Fruit fly (Drosophila melanogaster) whole organism, embryonic: ENCODE results near the gene CG6330.

Source experiments
- C15 ChIP-seq: fragments of 200-800 bp; sonication (Bioruptor generic); IDR thresholded peaks from 3 replicates; pipeline ENCODE4 v1.3.6; 2022; ENCODE audit warnings: missing biosample characterization, missing genetic modification characterization
- CG10321 ChIP-seq: fragments of 200-800 bp; sonication (Bioruptor generic); IDR thresholded peaks from 2 replicates; pipeline ENCODE4 v1.3.6; 2022; ENCODE audit warnings: missing biosample characterization, missing genetic modification characterization
- CG10979 ChIP-seq: fragments of 200-800 bp; sonication (Bioruptor generic); optimal IDR thresholded peaks from 2 replicates; lab custom pipeline; 2018; ENCODE audit warnings: missing biosample characterization, mild to moderate bottlenecking, missing genetic modification characterization, moderate library complexity
- CG11696 ChIP-seq: fragments of 200-800 bp; sonication (Bioruptor generic); IDR thresholded peaks from 2 replicates; pipeline ENCODE4 v1.3.6; 2022; ENCODE audit warnings: missing biosample characterization, missing genetic modification characterization
- CG12299 ChIP-seq: fragments of 200-800 bp; sonication (Bioruptor generic); optimal IDR thresholded peaks from 2 replicates; lab custom pipeline; 2018; ENCODE audit warnings: missing biosample characterization, mild to moderate bottlenecking, missing genetic modification characterization
- CG1233 ChIP-seq: fragments of 200-800 bp; sonication (Bioruptor generic); optimal IDR thresholded peaks from 4 replicates; lab custom pipeline; 2018; ENCODE audit warnings: missing biosample characterization, mild to moderate bottlenecking, missing genetic modification characterization
- CG12659 ChIP-seq: fragments of 200-800 bp; sonication (Bioruptor generic); optimal IDR thresholded peaks from 3 replicates; lab custom pipeline; 2017; ENCODE audit warnings: mild to moderate bottlenecking, missing biosample characterization, missing genetic modification reagents, missing genetic modification characterization
- CG13123 ChIP-seq: fragments of 200-800 bp; sonication (Bioruptor generic); optimal IDR thresholded peaks from 2 replicates; lab custom pipeline; 2016; ENCODE audit warnings: missing biosample characterization, missing genetic modification characterization
- CG14441 ChIP-seq: fragments of 200-800 bp; sonication (Bioruptor generic); IDR thresholded peaks from 2 replicates; pipeline ENCODE4 v1.3.6; 2022; ENCODE audit warnings: missing biosample characterization, missing genetic modification characterization
- CG15601 ChIP-seq: fragments of 200-800 bp; sonication (Bioruptor generic); optimal IDR thresholded peaks from 3 replicates; lab custom pipeline; 2019; ENCODE audit warnings: missing biosample characterization, mild to moderate bottlenecking, missing genetic modification characterization, moderate library complexity
- CG16779 ChIP-seq: fragments of 200-800 bp; sonication (Bioruptor generic); IDR thresholded peaks from 2 replicates; pipeline ENCODE4 v1.3.6; 2022; ENCODE audit warnings: missing biosample characterization, missing genetic modification characterization
- CG17568 ChIP-seq: fragments of 200-800 bp; sonication (Bioruptor generic); optimal IDR thresholded peaks from 2 replicates; lab custom pipeline; 2018; ENCODE audit warnings: missing biosample characterization, mild to moderate bottlenecking, missing genetic modification characterization, moderate library complexity
- CG17829 ChIP-seq: fragments of 200-800 bp; optimal IDR thresholded peaks from 2 replicates; lab custom pipeline; 2019; ENCODE audit warnings: missing biosample characterization, mild to moderate bottlenecking, missing genetic modification characterization, moderate library complexity
- CG18011 ChIP-seq: fragments of 200-800 bp; sonication (Bioruptor generic); optimal IDR thresholded peaks from 2 replicates; lab custom pipeline; 2017; ENCODE audit warnings: missing biosample characterization, missing genetic modification characterization, mild to moderate bottlenecking, moderate library complexity, missing genotype
- CG3995 ChIP-seq: fragments of 200-800 bp; sonication (Bioruptor generic); optimal IDR thresholded peaks from 3 replicates; lab custom pipeline; 2016; ENCODE audit warnings: missing biosample characterization, missing genetic modification characterization
- CG4282 ChIP-seq: fragments of 200-800 bp; sonication (Bioruptor generic); optimal IDR thresholded peaks from 2 replicates; lab custom pipeline; 2016; ENCODE audit warnings: missing biosample characterization, missing genetic modification characterization
- CG4404 ChIP-seq: fragments of 200-800 bp; sonication (Bioruptor generic); IDR thresholded peaks from 2 replicates; pipeline ENCODE4 v1.3.6; 2022; ENCODE audit warnings: missing biosample characterization, missing genetic modification characterization
- CG4617 ChIP-seq: fragments of 200-800 bp; sonication (Bioruptor generic); optimal IDR thresholded peaks from 3 replicates; lab custom pipeline; 2016; ENCODE audit warnings: missing biosample characterization, missing genetic modification characterization, borderline replicate concordance
- CG6765 ChIP-seq: fragments of 200-800 bp; sonication (Bioruptor generic); optimal IDR thresholded peaks from 3 replicates; lab custom pipeline; 2017; ENCODE audit warnings: missing biosample characterization, mild to moderate bottlenecking, missing genetic modification characterization
- CG8290 ChIP-seq, 3 experiments: fragments of 200-800 bp; sonication (Bioruptor generic); optimal IDR thresholded peaks; 2 replicates each; lab custom pipeline; 2016 to 2019; ENCODE audit warnings: missing biosample characterization in 3 of 3, missing genetic modification characterization in 3 of 3, mild to moderate bottlenecking in 2 of 3, moderate library complexity in 1 of 3
- Deaf1 ChIP-seq: fragments of 200-800 bp; optimal IDR thresholded peaks from 3 replicates; lab custom pipeline; 2019; ENCODE audit warnings: missing biosample characterization, mild to moderate bottlenecking, missing genetic modification characterization, moderate library complexity
- Elba2 ChIP-seq: fragments of 200-800 bp; sonication (Bioruptor generic); optimal IDR thresholded peaks from 3 replicates; lab custom pipeline; 2016; ENCODE audit warnings: missing biosample characterization, missing genetic modification characterization
- HmgZ ChIP-seq: fragments of 200-800 bp; sonication (Bioruptor generic); optimal IDR thresholded peaks from 2 replicates; lab custom pipeline; 2018; ENCODE audit warnings: missing biosample characterization, mild to moderate bottlenecking, missing genetic modification characterization
- Mrtf ChIP-seq: fragments of 200-800 bp; sonication (Bioruptor generic); IDR thresholded peaks from 3 replicates; pipeline ENCODE4 v1.3.6; 2022; ENCODE audit warnings: missing biosample characterization, missing genetic modification characterization
- NC2β ChIP-seq: fragments of 200-800 bp; sonication (Bioruptor generic); optimal IDR thresholded peaks from 2 replicates; lab custom pipeline; 2016; ENCODE audit warnings: missing biosample characterization, missing genetic modification characterization
- Opbp ChIP-seq: fragments of 200-800 bp; sonication (Bioruptor generic); IDR thresholded peaks from 3 replicates; pipeline ENCODE4 v1.3.6; 2022; ENCODE audit warnings: missing biosample characterization, missing genetic modification characterization; ENCODE audit not compliant: partially characterized antibody
- Sox102F ChIP-seq: fragments of 200-800 bp; sonication (Bioruptor generic); optimal IDR thresholded peaks from 2 replicates; lab custom pipeline; 2018; ENCODE audit warnings: missing biosample characterization, mild to moderate bottlenecking, missing genetic modification characterization, moderate library complexity
- ash1 ChIP-seq: fragments of 200-800 bp; sonication (Bioruptor generic); optimal IDR thresholded peaks from 2 replicates; lab custom pipeline; 2018; ENCODE audit warnings: missing biosample characterization, mild to moderate bottlenecking, missing genetic modification characterization
- ato ChIP-seq: fragments of 200-800 bp; sonication (Bioruptor generic); IDR thresholded peaks from 2 replicates; pipeline ENCODE4 v1.3.6; 2022; ENCODE audit warnings: missing biosample characterization, missing genetic modification characterization; ENCODE audit not compliant: partially characterized antibody
- bab2 ChIP-seq: fragments of 200-800 bp; sonication (Bioruptor generic); optimal IDR thresholded peaks from 2 replicates; lab custom pipeline; 2016; ENCODE audit warnings: missing biosample characterization, missing genetic modification characterization
- cad ChIP-seq: fragments of >200 bp; optimal IDR thresholded peaks from 2 replicates; lab custom pipeline; 2017; ENCODE audit warnings: missing biosample characterization, missing genetic modification characterization
- eve ChIP-seq, 2 experiments: fragments of >200 bp; optimal IDR thresholded peaks; 2 replicates each; lab custom pipeline; 2017; ENCODE audit warnings: missing biosample characterization in 2 of 2, missing genetic modification characterization in 2 of 2
- grau ChIP-seq: fragments of 200-800 bp; optimal IDR thresholded peaks from 3 replicates; lab custom pipeline; 2019; ENCODE audit warnings: missing biosample characterization, mild to moderate bottlenecking, missing genetic modification characterization, moderate library complexity
- hbn ChIP-seq: fragments of 200-800 bp; sonication (Bioruptor generic); IDR thresholded peaks from 2 replicates; pipeline ENCODE4 v1.3.6; 2022; ENCODE audit warnings: missing biosample characterization, missing genetic modification characterization; ENCODE audit not compliant: partially characterized antibody
- hkb ChIP-seq, 2 experiments: fragments of 200-800 bp in 1 of 2; fragments of >200 bp in 1 of 2; sonication (Bioruptor generic) in 1 of 2; IDR thresholded peaks in 1 of 2; optimal IDR thresholded peaks in 1 of 2; 2 replicates each; pipeline versions ENCODE4 v1.3.6 to Lab custom; 2017 to 2022; ENCODE audit warnings: missing biosample characterization in 1 of 2, missing genetic modification characterization in 1 of 2
- jing ChIP-seq: fragments of 200-800 bp; sonication (Bioruptor generic); optimal IDR thresholded peaks from 2 replicates; lab custom pipeline; 2018; ENCODE audit warnings: missing biosample characterization, mild to moderate bottlenecking, missing genetic modification characterization
- kah ChIP-seq: fragments of 200-800 bp; sonication (Bioruptor generic); optimal IDR thresholded peaks from 2 replicates; lab custom pipeline; 2018; ENCODE audit warnings: missing biosample characterization, mild to moderate bottlenecking, missing genetic modification characterization
- lbe ChIP-seq: fragments of 200-800 bp; sonication (Bioruptor generic); optimal IDR thresholded peaks from 2 replicates; lab custom pipeline; 2016; ENCODE audit warnings: missing biosample characterization, mild to moderate bottlenecking, missing genetic modification characterization
- pfk ChIP-seq: fragments of 200-800 bp; sonication (Bioruptor generic); optimal IDR thresholded peaks from 2 replicates; lab custom pipeline; 2018; ENCODE audit warnings: missing biosample characterization, mild to moderate bottlenecking, missing genetic modification characterization, moderate library complexity
- sna ChIP-seq: fragments of 200-800 bp; sonication (Bioruptor generic); IDR thresholded peaks from 2 replicates; pipeline ENCODE4 v1.3.6; 2022; ENCODE audit warnings: missing biosample characterization, missing genetic modification characterization; ENCODE audit not compliant: partially characterized antibody
- stc ChIP-seq: fragments of 200-800 bp; sonication (Bioruptor generic); IDR thresholded peaks from 2 replicates; pipeline ENCODE4 v1.3.6; 2022; ENCODE audit warnings: missing biosample characterization, missing genetic modification characterization
- stwl ChIP-seq: fragments of 200-800 bp; sonication (Bioruptor generic); optimal IDR thresholded peaks from 3 replicates; lab custom pipeline; 2018; ENCODE audit warnings: missing biosample characterization, mild to moderate bottlenecking, missing genetic modification characterization, moderate library complexity
- toy ChIP-seq: fragments of 200-800 bp; sonication (Bioruptor generic); IDR thresholded peaks from 2 replicates; pipeline ENCODE4 v1.3.6; 2022; ENCODE audit warnings: missing biosample characterization, missing genetic modification characterization
- unc-4 ChIP-seq: fragments of 200-800 bp; sonication (Bioruptor generic); IDR thresholded peaks from 2 replicates; pipeline ENCODE4 v1.3.6; 2022; ENCODE audit warnings: missing biosample characterization, missing genetic modification characterization; ENCODE audit not compliant: partially characterized antibody
- wdn ChIP-seq: fragments of 200-800 bp; sonication (Bioruptor generic); IDR thresholded peaks from 2 replicates; pipeline ENCODE4 v1.3.6; 2022; ENCODE audit warnings: missing biosample characterization, missing genetic modification characterization
- zf30C ChIP-seq: fragments of 200-800 bp; sonication (Bioruptor generic); optimal IDR thresholded peaks from 3 replicates; lab custom pipeline; 2018; ENCODE audit warnings: missing biosample characterization, mild to moderate bottlenecking, missing genetic modification characterization
- zfh1 ChIP-seq: fragments of 200-800 bp; sonication (Bioruptor generic); IDR thresholded peaks from 3 replicates; pipeline ENCODE4 v1.3.6; 2022; ENCODE audit warnings: missing biosample characterization, missing genetic modification characterization

Gene CG6330

dm6 chr3R:26966794-26967323 is 8.6 kb upstream of the CG6330 start, which contains the start of gene CG5521 (continued):
- no peak for TF ChIP-seq CG11696 (GFP tag; lab: Robert Waterston, UW)
- TF ChIP-seq ato, result no peak; the same call in 1 of the 2 replicates
- TF ChIP-seq CG12299 (tag; lab: Kevin White, UChicago), result no peak
- TF ChIP-seq eve (GFP tag; optimal IDR thresholded peaks at IDR 0.05; lab: Kevin White, UChicago), result no peak
- TF ChIP-seq CG8290 (GFP tag; optimal IDR thresholded peaks at IDR 0.05; lab: Kevin White, UChicago), result no peak
- TF ChIP-seq CG8290 (tag; optimal IDR thresholded peaks at IDR 0.05; lab: Kevin White, UChicago), result peak in 1 of 2 experiments; percentile 32
- TF ChIP-seq zf30C (GFP tag; lab: Kevin White, UChicago), result no peak
- TF ChIP-seq hkb (optimal IDR thresholded peaks at IDR 0.05; lab: Kevin White, UChicago), result no peak
- TF ChIP-seq hkb (GFP tag; IDR thresholded peaks at IDR 0.05; lab: Robert Waterston, UW), result peak; percentile 50; the same call in 1 of the 2 replicates
- no peak for TF ChIP-seq lbe (GFP tag; lab: Kevin White, UChicago)
- no peak for TF ChIP-seq ash1
- no peak for TF ChIP-seq pfk (GFP tag; lab: Kevin White, UChicago)
- TF ChIP-seq HmgZ (tag; lab: Kevin White, UChicago), result peak; percentile 7
- TF ChIP-seq stc (GFP tag; lab: Robert Waterston, UW), result no peak
- TF ChIP-seq CG12659, result peak; percentile 34
- TF ChIP-seq cad (GFP tag; lab: Kevin White, UChicago), result no peak
- no peak for TF ChIP-seq CG1233
- TF ChIP-seq Opbp (GFP tag; lab: Robert Waterston, UW), result peak; percentile 70
- no peak for TF ChIP-seq jing (GFP tag; lab: Kevin White, UChicago)
- no peak for TF ChIP-seq bab2 (GFP tag; lab: Kevin White, UChicago)
- TF ChIP-seq CG15601, result peak; percentile 14
- TF ChIP-seq unc-4 (GFP tag; lab: Robert Waterston, UW), result 0 out of 2 replicates have a peak, but pooled peaks have one; percentile 23
- peak; percentile 22 for TF ChIP-seq CG6765 (GFP tag; lab: Kevin White, UChicago)
- no peak for TF ChIP-seq grau
- peak; percentile 16 for TF ChIP-seq Sox102F (GFP tag; lab: Kevin White, UChicago)
- TF ChIP-seq CG4282, result no peak
- TF ChIP-seq CG18011 (GFP tag; lab: Kevin White, UChicago), result no peak
- no peak for TF ChIP-seq wdn (GFP tag; lab: Robert Waterston, UW)
- no peak; the same call in 1 of the 2 replicates for TF ChIP-seq CG10321 (GFP tag; lab: Robert Waterston, UW)
- TF ChIP-seq Mrtf, result no peak
- TF ChIP-seq CG13123 (GFP tag; lab: Kevin White, UChicago), result no peak

dm6 chr3R:26966385-26966784 is 8.1 kb upstream of the CG6330 start, which contains the start of gene Gr97a:
Gene Gr97a (minus strand): TSS chr3R:26966485.
- TF ChIP-seq CG14441 (GFP tag; lab: Robert Waterston, UW), result 0 out of 2 replicates have a peak, but pooled peaks have one; percentile 11
- TF ChIP-seq zfh1, result 0 out of 3 replicates have a peak, but pooled peaks have one; percentile 4
- no peak for TF ChIP-seq stwl (tag; lab: Kevin White, UChicago)
- TF ChIP-seq CG3995 (GFP tag; lab: Kevin White, UChicago), result peak; percentile 50
- TF ChIP-seq NC2β (GFP tag; lab: Kevin White, UChicago), result no peak
- TF ChIP-seq, all 482 proteins: peak for 3

dm6 chr3R:26964452-26965133 is 6.3 kb upstream of the CG6330 start, which contains the start of gene Tsp97E:
Gene Tsp97E (minus strand): TSS chr3R:26964817.
- TF ChIP-seq hbn (GFP tag; lab: Robert Waterston, UW) (peak; percentile 53; the same call in 1 of the 2 replicates), kah (GFP tag; lab: Kevin White, UChicago) (no peak), CG16779 (GFP tag; lab: Robert Waterston, UW) (no peak), CG17568 (GFP tag; lab: Kevin White, UChicago) (peak; percentile 44), CG10979 (tag; lab: Kevin White, UChicago) (no peak), CG4617 (GFP tag; lab: Kevin White, UChicago) (peak; percentile 62), Elba2 (GFP tag; lab: Kevin White, UChicago) (no peak), CG17829 (tag; lab: Kevin White, UChicago) (no peak), Deaf1 (tag; lab: Kevin White, UChicago) (no peak), CG4404 (no peak), C15 (GFP tag; lab: Robert Waterston, UW) (no peak), sna (GFP tag; lab: Robert Waterston, UW) (peak; percentile 88), toy (GFP tag; lab: Robert Waterston, UW) (no peak)
